Worm (Caenorhabditis elegans) whole organism, L3 larva: ENCODE data around the gene T04G9.4.

Experiments used
- R02D3.7 ChIP-seq: fragments of 150-350 bp; optimal IDR thresholded peaks from 2 replicates; lab custom pipeline; 2014; ENCODE audit warnings: missing biosample characterization, missing genetic modification characterization
- ZK546.5 ChIP-seq: sonication (generic microtip); optimal IDR thresholded peaks from 2 replicates; lab custom pipeline; 2017; ENCODE audit warnings: missing biosample characterization, missing genetic modification characterization
- aly-2 ChIP-seq: fragments of 150-350 bp; optimal IDR thresholded peaks from 2 replicates; lab custom pipeline; 2014; ENCODE audit warnings: missing biosample characterization, missing genetic modification characterization
- ama-1 ChIP-seq: fragments of 150-350 bp; optimal IDR thresholded peaks from 2 replicates; lab custom pipeline; 2018
- ceh-16 ChIP-seq: sonication (generic microtip); optimal IDR thresholded peaks from 2 replicates; lab custom pipeline; 2017; ENCODE audit warnings: missing biosample characterization, missing genetic modification characterization
- ceh-28 ChIP-seq: fragments of 150-350 bp; optimal IDR thresholded peaks from 2 replicates; lab custom pipeline; 2014; ENCODE audit warnings: missing biosample characterization, missing genetic modification reagents, missing genetic modification characterization
- ceh-82 ChIP-seq: fragments of 150-350 bp; optimal IDR thresholded peaks from 2 replicates; lab custom pipeline; 2014; ENCODE audit warnings: missing biosample characterization, missing genetic modification characterization
- ceh-9 ChIP-seq: sonication (generic microtip); optimal IDR thresholded peaks from 2 replicates; lab custom pipeline; 2018; ENCODE audit warnings: missing biosample characterization, missing genetic modification characterization
- daf-12 ChIP-seq: fragments of 150-350 bp; optimal IDR thresholded peaks from 2 replicates; lab custom pipeline; 2014; ENCODE audit warnings: missing biosample characterization, missing genetic modification reagents, missing genetic modification characterization
- egl-27 ChIP-seq: sonication (generic microtip); optimal IDR thresholded peaks from 4 replicates; lab custom pipeline; 2017; ENCODE audit warnings: missing biosample characterization, missing genetic modification reagents, missing genetic modification characterization
- egl-5 ChIP-seq: fragments of 150-350 bp; optimal IDR thresholded peaks from 2 replicates; lab custom pipeline; 2017; ENCODE audit warnings: missing biosample characterization, missing genetic modification reagents, missing genetic modification characterization, inconsistent platforms
- elt-1 ChIP-seq: fragments of 150-350 bp; optimal IDR thresholded peaks from 2 replicates; lab custom pipeline; 2014; ENCODE audit warnings: missing biosample characterization, missing genetic modification characterization
- elt-2 ChIP-seq: sonication (generic microtip); optimal IDR thresholded peaks from 2 replicates; lab custom pipeline; 2016; ENCODE audit warnings: missing genetic modification reagents, mild to moderate bottlenecking, missing genetic modification characterization, missing compliant biosample characterization
- elt-3 ChIP-seq, 3 experiments: fragments of 150-350 bp in 1 of 3; sonication (generic microtip) in 2 of 3; optimal IDR thresholded peaks; 2 replicates in 2 of 3; 4 replicates in 1 of 3; lab custom pipeline; 2014 to 2017; ENCODE audit warnings: missing biosample characterization in 3 of 3, missing genetic modification characterization in 3 of 3
- eor-1 ChIP-seq, 2 experiments: fragments of 150-350 bp; optimal IDR thresholded peaks; 2 replicates each; lab custom pipeline; 2014 to 2018; ENCODE audit warnings: missing biosample characterization in 2 of 2, missing genetic modification characterization in 2 of 2
- fkh-10 ChIP-seq: sonication (generic microtip); optimal IDR thresholded peaks from 2 replicates; lab custom pipeline; 2017; ENCODE audit warnings: missing biosample characterization, missing genetic modification reagents, missing genetic modification characterization
- fkh-2 ChIP-seq: fragments of 150-350 bp; optimal IDR thresholded peaks from 2 replicates; lab custom pipeline; 2014; ENCODE audit warnings: missing biosample characterization, missing genetic modification reagents, missing genetic modification characterization
- fos-1 ChIP-seq: fragments of 150-350 bp; optimal IDR thresholded peaks from 2 replicates; lab custom pipeline; 2014; ENCODE audit warnings: missing biosample characterization, missing genetic modification characterization
- hmg-11 ChIP-seq: sonication (generic microtip); optimal IDR thresholded peaks from 2 replicates; lab custom pipeline; 2016; ENCODE audit warnings: missing genetic modification characterization, missing compliant biosample characterization
- jun-1 ChIP-seq: fragments of 150-350 bp; optimal IDR thresholded peaks from 2 replicates; lab custom pipeline; 2014; ENCODE audit warnings: missing biosample characterization, missing genetic modification reagents, missing genetic modification characterization
- lin-15B ChIP-seq: fragments of 150-350 bp; optimal IDR thresholded peaks from 2 replicates; lab custom pipeline; 2014; ENCODE audit warnings: missing biosample characterization, missing genetic modification characterization
- lin-39 ChIP-seq: fragments of 150-350 bp; optimal IDR thresholded peaks from 2 replicates; lab custom pipeline; 2018; ENCODE audit warnings: missing biosample characterization, missing genetic modification reagents, missing genetic modification characterization
- lsy-12 ChIP-seq: sonication (generic microtip); optimal IDR thresholded peaks from 2 replicates; lab custom pipeline; 2016; ENCODE audit warnings: mild to moderate bottlenecking, missing genetic modification characterization, missing compliant biosample characterization
- mdl-1 ChIP-seq: fragments of 150-350 bp; optimal IDR thresholded peaks from 2 replicates; lab custom pipeline; 2014; ENCODE audit warnings: missing biosample characterization, missing genetic modification characterization
- mml-1 ChIP-seq: fragments of 150-350 bp; sonication (generic microtip); optimal IDR thresholded peaks from 3 replicates; lab custom pipeline; 2014; ENCODE audit warnings: missing biosample characterization, missing genetic modification characterization
- nfya-1 ChIP-seq: sonication (generic microtip); optimal IDR thresholded peaks from 2 replicates; lab custom pipeline; 2017; ENCODE audit warnings: missing genetic modification characterization, mild to moderate bottlenecking, missing compliant biosample characterization, antibody characterized with exemption, moderate library complexity; ENCODE audit not compliant: insufficient read depth
- nhr-11 ChIP-seq: fragments of 150-350 bp; optimal IDR thresholded peaks from 2 replicates; lab custom pipeline; 2014; ENCODE audit warnings: missing biosample characterization, missing genetic modification characterization
- nhr-12 ChIP-seq: fragments of 150-350 bp; optimal IDR thresholded peaks from 2 replicates; lab custom pipeline; 2014; ENCODE audit warnings: missing biosample characterization, missing genetic modification characterization
- nhr-23 ChIP-seq: fragments of 150-350 bp; optimal IDR thresholded peaks from 2 replicates; lab custom pipeline; 2014; ENCODE audit warnings: missing biosample characterization, missing genetic modification reagents, missing genetic modification characterization
- nhr-237 ChIP-seq: fragments of 150-350 bp; optimal IDR thresholded peaks from 2 replicates; lab custom pipeline; 2014; ENCODE audit warnings: missing biosample characterization, missing genetic modification characterization
- nhr-25 ChIP-seq: sonication (generic microtip); optimal IDR thresholded peaks from 2 replicates; lab custom pipeline; 2017; ENCODE audit warnings: missing biosample characterization, missing genetic modification characterization
- nhr-28 ChIP-seq: fragments of 150-350 bp; optimal IDR thresholded peaks from 2 replicates; lab custom pipeline; 2014; ENCODE audit warnings: missing biosample characterization, missing genetic modification characterization
- nhr-43 ChIP-seq: sonication (generic microtip); optimal IDR thresholded peaks from 2 replicates; lab custom pipeline; 2016; ENCODE audit warnings: mild to moderate bottlenecking, missing genetic modification characterization, missing compliant biosample characterization; ENCODE audit not compliant: poor library complexity, severe bottlenecking
- nhr-67 ChIP-seq: fragments of 150-350 bp; optimal IDR thresholded peaks from 2 replicates; lab custom pipeline; 2014; ENCODE audit warnings: missing biosample characterization, missing genetic modification characterization
- nhr-76 ChIP-seq: fragments of 150-350 bp; sonication (generic microtip); optimal IDR thresholded peaks from 5 replicates; lab custom pipeline; 2014; ENCODE audit warnings: missing biosample characterization, missing genetic modification characterization
- nhr-77 ChIP-seq: fragments of 150-350 bp; optimal IDR thresholded peaks from 2 replicates; lab custom pipeline; 2014; ENCODE audit warnings: missing biosample characterization, missing genetic modification characterization
- pha-4 ChIP-seq: fragments of 150-350 bp; optimal IDR thresholded peaks from 2 replicates; lab custom pipeline; 2014; ENCODE audit warnings: missing biosample characterization, missing genetic modification reagents, missing genetic modification characterization
- pqm-1 ChIP-seq: fragments of 150-350 bp; optimal IDR thresholded peaks from 2 replicates; lab custom pipeline; 2017; ENCODE audit warnings: missing biosample characterization, missing genetic modification characterization, inconsistent platforms
- sea-2 ChIP-seq: fragments of 150-350 bp; sonication (generic microtip); optimal IDR thresholded peaks from 4 replicates; lab custom pipeline; 2014; ENCODE audit warnings: missing biosample characterization, missing genetic modification reagents, missing genetic modification characterization
- skn-1 ChIP-seq: fragments of 150-350 bp; optimal IDR thresholded peaks from 2 replicates; lab custom pipeline; 2014; ENCODE audit warnings: missing biosample characterization, missing genetic modification characterization
- snpc-4 ChIP-seq: fragments of 150-350 bp; optimal IDR thresholded peaks from 2 replicates; lab custom pipeline; 2014; ENCODE audit warnings: missing biosample characterization, missing genetic modification characterization
- tbx-2 ChIP-seq: sonication (generic microtip); optimal IDR thresholded peaks from 2 replicates; lab custom pipeline; 2016; ENCODE audit warnings: mild to moderate bottlenecking, missing genetic modification characterization, missing compliant biosample characterization
- unc-39 ChIP-seq: sonication (generic microtip); optimal IDR thresholded peaks from 4 replicates; lab custom pipeline; 2017; ENCODE audit warnings: missing biosample characterization, missing genetic modification characterization
- unc-62 ChIP-seq: fragments of 150-350 bp; sonication (generic microtip); optimal IDR thresholded peaks from 4 replicates; lab custom pipeline; 2014; ENCODE audit warnings: missing biosample characterization, missing genetic modification reagents, missing genetic modification characterization
- zag-1 ChIP-seq: fragments of 150-350 bp; optimal IDR thresholded peaks from 2 replicates; lab custom pipeline; 2014; ENCODE audit warnings: missing biosample characterization, missing genetic modification characterization
- ztf-11 ChIP-seq: fragments of 150-350 bp; optimal IDR thresholded peaks from 2 replicates; lab custom pipeline; 2014; ENCODE audit warnings: missing biosample characterization, missing genetic modification characterization
- ztf-4 ChIP-seq: fragments of 150-350 bp; optimal IDR thresholded peaks from 2 replicates; lab custom pipeline; 2014; ENCODE audit warnings: missing biosample characterization, missing genetic modification characterization

The T04G9.4 gene

DNA sequence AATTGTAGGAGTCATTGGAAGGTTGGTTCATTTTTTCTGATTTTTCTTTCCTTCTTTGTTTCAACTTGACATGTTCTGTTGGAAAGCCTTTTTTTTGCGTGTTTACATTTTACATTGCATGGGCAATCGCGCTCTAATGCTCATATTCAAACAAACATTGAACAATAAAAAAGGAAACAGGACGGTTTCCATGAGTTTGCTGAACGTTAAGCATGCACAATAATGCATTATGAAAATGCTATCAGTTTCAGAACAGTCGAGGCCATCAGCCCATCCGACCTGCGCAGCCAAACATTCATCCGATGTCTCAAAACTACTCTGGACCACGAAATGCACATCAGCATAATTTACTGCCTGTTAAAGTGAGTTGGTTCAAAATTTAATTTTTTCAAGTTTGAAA lies 18.3 kb downstream of the T04G9.4 start:
- TF ChIP-seq pha-4 (peak; percentile 30), skn-1 (tag; lab: Kevin White, UChicago) (no peak)

DNA sequence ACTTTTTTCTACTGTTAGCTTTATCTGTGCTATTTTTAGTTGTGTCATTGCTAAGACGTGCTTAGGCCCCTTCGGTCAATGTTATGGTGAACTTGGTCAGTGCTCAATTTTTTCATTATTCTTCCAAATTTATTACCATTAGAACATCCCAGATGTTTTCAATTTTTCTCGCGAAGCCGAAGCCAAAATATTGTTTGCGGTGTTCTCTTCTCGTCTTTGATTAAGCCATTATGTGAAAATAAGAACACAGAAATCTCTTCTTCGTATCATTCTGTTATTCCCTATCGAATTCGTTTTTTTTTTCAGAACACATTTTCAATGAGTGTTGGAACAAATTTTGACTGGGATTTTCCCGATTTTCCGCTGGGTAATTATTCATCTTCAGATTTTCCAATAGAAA lies 30.2 kb downstream of the T04G9.4 start, which contains the start of gene gtr-1:
Gene gtr-1 (plus strand): TSS at position 301 of the 400 bp plus-strand sequence.
- TF ChIP-seq lin-39 (tag; lab: Kevin White, UChicago) = no peak
- no peak for TF ChIP-seq skn-1 (tag; lab: Kevin White, UChicago)
- no peak for TF ChIP-seq nhr-43
- TF ChIP-seq fkh-10 = no peak
- TF ChIP-seq ceh-82 (tag; lab: Kevin White, UChicago) = no peak
- TF ChIP-seq tbx-2 = no peak
- TF ChIP-seq nhr-23 (tag; lab: Kevin White, UChicago) = no peak
- TF ChIP-seq fos-1 (tag; lab: Kevin White, UChicago) = no peak
- no peak for TF ChIP-seq unc-62 (GFP tag; lab: Kevin White, UChicago)
- TF ChIP-seq R02D3.7 (tag; lab: Kevin White, UChicago) = no peak
- no peak for TF ChIP-seq egl-27 (tag; lab: Kevin White, UChicago)
- no peak for TF ChIP-seq ztf-4 (tag; lab: Kevin White, UChicago)
- no peak for TF ChIP-seq pha-4

DNA sequence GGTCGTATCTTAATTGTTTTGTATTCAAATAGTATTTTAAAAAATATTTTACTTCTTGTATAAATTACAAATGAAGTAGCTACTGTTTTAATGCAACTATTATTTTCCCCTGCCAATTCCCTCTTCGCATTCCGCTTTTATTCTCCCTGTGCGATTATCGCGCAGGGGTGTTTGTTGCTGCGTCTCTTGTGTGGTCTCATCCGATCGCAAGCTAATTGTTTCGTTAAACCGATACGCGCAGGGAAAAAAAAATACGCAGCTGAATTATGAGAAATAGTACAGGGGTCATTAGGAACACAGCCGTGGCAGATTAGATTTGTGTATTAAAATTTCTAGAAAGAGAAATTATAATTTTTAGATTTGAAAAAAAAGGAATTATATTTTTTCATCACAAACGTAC lies 34.2 kb downstream of the T04G9.4 start:
- peak; percentile 70 for TF ChIP-seq nhr-67 (tag; lab: Kevin White, UChicago)
- peak; percentile 93 for TF ChIP-seq nhr-76 (tag; lab: Kevin White, UChicago)
- TF ChIP-seq fkh-2 = peak; percentile 93
- TF ChIP-seq ceh-82 (tag; lab: Kevin White, UChicago) = peak; percentile 99
- TF ChIP-seq fkh-10 = peak; percentile 97
- TF ChIP-seq ztf-4 (tag; lab: Kevin White, UChicago) = peak; percentile 88
- TF ChIP-seq tbx-2 = peak; percentile 98
- TF ChIP-seq nhr-11 (tag; lab: Kevin White, UChicago) = peak; percentile 96
- TF ChIP-seq ceh-9 (tag; lab: Kevin White, UChicago) = peak; percentile 61
- TF ChIP-seq ceh-16 (tag; lab: Kevin White, UChicago) = peak; percentile 77
- TF ChIP-seq elt-2 (tag; lab: Kevin White, UChicago) = peak; percentile 88
- peak; percentile 23 for TF ChIP-seq nhr-12
- peak; percentile 74 for TF ChIP-seq elt-1
- peak; percentile 66 for TF ChIP-seq ztf-11 (tag; lab: Kevin White, UChicago)
- peak; percentile 97 for TF ChIP-seq nhr-25 (tag; lab: Kevin White, UChicago)
- TF ChIP-seq pha-4 = peak; percentile 97
- peak; percentile 99 for TF ChIP-seq egl-5 (tag; lab: Kevin White, UChicago)
- TF ChIP-seq R02D3.7 (tag; lab: Kevin White, UChicago) = peak; percentile 92
- peak; percentile 99 for TF ChIP-seq jun-1 (tag; lab: Kevin White, UChicago)
- TF ChIP-seq unc-39 (tag; lab: Kevin White, UChicago) = peak; percentile 50
- peak; percentile 85 to 96 (median 87) for TF ChIP-seq elt-3 (tag; optimal IDR thresholded peaks at IDR 0.05; lab: Kevin White, UChicago)
- TF ChIP-seq ZK546.5 (tag; lab: Kevin White, UChicago) = peak; percentile 61
- TF ChIP-seq lsy-12 (tag; lab: Kevin White, UChicago) = peak; percentile 96
- peak; percentile 98 for TF ChIP-seq nhr-77 (tag; lab: Kevin White, UChicago)
- peak; percentile 100 for TF ChIP-seq hmg-11 (tag; lab: Kevin White, UChicago)
- TF ChIP-seq nhr-28 (tag; lab: Kevin White, UChicago) = peak; percentile 96
- peak in 1 of 2 experiments; percentile 78 for TF ChIP-seq eor-1 (tag; optimal IDR thresholded peaks at IDR 0.05; lab: Kevin White, UChicago)
- peak; percentile 95 for TF ChIP-seq snpc-4 (tag; lab: Kevin White, UChicago)
- TF ChIP-seq unc-62 (GFP tag; lab: Kevin White, UChicago) = peak; percentile 91
- TF ChIP-seq sea-2 (GFP tag; lab: Kevin White, UChicago) = no peak
- peak; percentile 97 for TF ChIP-seq fos-1 (tag; lab: Kevin White, UChicago)
- TF ChIP-seq mml-1 (tag; lab: Kevin White, UChicago) = no peak
- TF ChIP-seq pqm-1 (tag; lab: Kevin White, UChicago) = peak; percentile 89
- peak; percentile 66 for TF ChIP-seq lin-15B (tag; lab: Kevin White, UChicago)
- peak; percentile 97 for TF ChIP-seq skn-1 (tag; lab: Kevin White, UChicago)
- peak; percentile 98 for TF ChIP-seq ceh-28 (tag; lab: Kevin White, UChicago)
- TF ChIP-seq egl-27 (tag; lab: Kevin White, UChicago) = peak; percentile 94
- TF ChIP-seq ama-1 (lab: Kevin White, UChicago) = peak; percentile 56
- TF ChIP-seq nhr-23 (tag; lab: Kevin White, UChicago) = peak; percentile 99
- TF ChIP-seq nhr-43 = peak; percentile 99
- peak; percentile 95 for TF ChIP-seq aly-2 (tag; lab: Kevin White, UChicago)
- TF ChIP-seq daf-12 (tag; lab: Kevin White, UChicago) = peak; percentile 84
- TF ChIP-seq nhr-237 (tag; lab: Kevin White, UChicago) = peak; percentile 70
- peak; percentile 80 for TF ChIP-seq mdl-1 (tag; lab: Kevin White, UChicago)
- peak; percentile 95 for TF ChIP-seq nfya-1 (tag; lab: Kevin White, UChicago)
- peak; percentile 91 for TF ChIP-seq zag-1 (tag; lab: Kevin White, UChicago)
- TF ChIP-seq lin-39 (tag; lab: Kevin White, UChicago) = peak; percentile 99
